Worm (Caenorhabditis elegans) whole organism, mixed stage, embryonic: ENCODE measurements around the gene exc-7.
A peak's percentile ranks its signal among the peaks of the same experiment; 100 is the strongest.

Source experiments
- M03D4.4 ChIP-seq: sonication (generic microtip); optimal IDR thresholded peaks from 2 replicates; lab custom pipeline; 2017; ENCODE audit warnings: mild to moderate bottlenecking, missing genetic modification characterization, missing compliant biosample characterization
- bed-3 ChIP-seq: fragments of 200-800 bp; sonication (Bioruptor generic); optimal IDR thresholded peaks from 3 replicates; lab custom pipeline; 2018; ENCODE audit warnings: mild to moderate bottlenecking, missing genetic modification characterization, moderate library complexity, missing compliant biosample characterization
- blmp-1 ChIP-seq: fragments of 150-350 bp; optimal IDR thresholded peaks from 2 replicates; lab custom pipeline; 2014; ENCODE audit warnings: missing biosample characterization, missing genetic modification characterization
- ceh-39 ChIP-seq: fragments of 150-350 bp; optimal IDR thresholded peaks from 2 replicates; lab custom pipeline; 2014; ENCODE audit warnings: missing biosample characterization, missing genetic modification characterization
- ceh-43 ChIP-seq: fragments of 200-800 bp; sonication (Bioruptor generic); optimal IDR thresholded peaks from 2 replicates; lab custom pipeline; 2018; ENCODE audit warnings: mild to moderate bottlenecking, missing genetic modification characterization, moderate library complexity, missing compliant biosample characterization
- ceh-83 ChIP-seq: fragments of 200-800 bp; sonication (Bioruptor generic); optimal IDR thresholded peaks from 2 replicates; lab custom pipeline; 2018; ENCODE audit warnings: mild to moderate bottlenecking, missing genetic modification characterization, missing compliant biosample characterization
- ces-1 ChIP-seq: fragments of 150-350 bp; optimal IDR thresholded peaks from 2 replicates; lab custom pipeline; 2014; ENCODE audit warnings: missing biosample characterization, missing genetic modification reagents, missing genetic modification characterization
- cnd-1 ChIP-seq: fragments of 200-800 bp; sonication (Bioruptor generic); optimal IDR thresholded peaks from 2 replicates; lab custom pipeline; 2018; ENCODE audit warnings: mild to moderate bottlenecking, missing genetic modification characterization, missing compliant biosample characterization
- drap-1 ChIP-seq: fragments of 200-800 bp; sonication (Bioruptor generic); optimal IDR thresholded peaks from 3 replicates; lab custom pipeline; 2018; ENCODE audit warnings: mild to moderate bottlenecking, missing genetic modification characterization, missing compliant biosample characterization
- elt-1 ChIP-seq: sonication (generic microtip); optimal IDR thresholded peaks from 2 replicates; lab custom pipeline; 2017; ENCODE audit warnings: missing genetic modification characterization, mild to moderate bottlenecking, missing compliant biosample characterization, antibody characterized with exemption, moderate library complexity, borderline replicate concordance; ENCODE audit not compliant: insufficient read depth
- elt-3 ChIP-seq: fragments of 150-350 bp; optimal IDR thresholded peaks from 2 replicates; lab custom pipeline; 2014; ENCODE audit warnings: missing biosample characterization, missing genetic modification characterization
- flh-1 ChIP-seq: fragments of 200-800 bp; sonication (Bioruptor generic); optimal IDR thresholded peaks from 2 replicates; lab custom pipeline; 2018; ENCODE audit warnings: mild to moderate bottlenecking, missing genetic modification characterization, moderate library complexity, missing compliant biosample characterization
- ham-2 ChIP-seq: fragments of 200-800 bp; sonication (Bioruptor generic); optimal IDR thresholded peaks from 2 replicates; lab custom pipeline; 2018; ENCODE audit warnings: mild to moderate bottlenecking, missing genetic modification characterization, missing compliant biosample characterization
- hlh-1 ChIP-seq: fragments of 150-350 bp; optimal IDR thresholded peaks from 2 replicates; lab custom pipeline; 2014; ENCODE audit warnings: missing biosample characterization, missing genetic modification reagents, missing genetic modification characterization
- lin-13 ChIP-seq: fragments of 150-350 bp; optimal IDR thresholded peaks from 2 replicates; lab custom pipeline; 2014; ENCODE audit warnings: missing biosample characterization, missing genetic modification characterization
- lin-32 ChIP-seq: fragments of 200-800 bp; sonication (Bioruptor generic); optimal IDR thresholded peaks from 2 replicates; lab custom pipeline; 2018; ENCODE audit warnings: mild to moderate bottlenecking, missing genetic modification characterization, missing compliant biosample characterization
- lsy-2 ChIP-seq: fragments of 150-350 bp; optimal IDR thresholded peaks from 2 replicates; lab custom pipeline; 2014; ENCODE audit warnings: missing biosample characterization, missing genetic modification characterization
- mab-5 ChIP-seq: fragments of 150-350 bp; optimal IDR thresholded peaks from 2 replicates; lab custom pipeline; 2014; ENCODE audit warnings: missing biosample characterization, missing genetic modification characterization
- mep-1 ChIP-seq: fragments of 150-350 bp; optimal IDR thresholded peaks from 2 replicates; lab custom pipeline; 2017; ENCODE audit warnings: missing biosample characterization, missing genetic modification reagents, missing genetic modification characterization, inconsistent platforms
- mls-2 ChIP-seq: sonication (generic microtip); optimal IDR thresholded peaks from 2 replicates; lab custom pipeline; 2016; ENCODE audit warnings: mild to moderate bottlenecking, missing genetic modification characterization, moderate library complexity, missing compliant biosample characterization
- nhr-12 ChIP-seq: fragments of 150-350 bp; optimal IDR thresholded peaks from 2 replicates; lab custom pipeline; 2014; ENCODE audit warnings: missing biosample characterization, missing genetic modification characterization
- nhr-2 ChIP-seq: fragments of 150-350 bp; optimal IDR thresholded peaks from 2 replicates; lab custom pipeline; 2014; ENCODE audit warnings: missing biosample characterization, missing genetic modification characterization
- nhr-237 ChIP-seq: fragments of 150-350 bp; optimal IDR thresholded peaks from 2 replicates; lab custom pipeline; 2014; ENCODE audit warnings: missing biosample characterization, missing genetic modification characterization
- nhr-28 ChIP-seq: fragments of 150-350 bp; optimal IDR thresholded peaks from 2 replicates; lab custom pipeline; 2014; ENCODE audit warnings: missing biosample characterization, missing genetic modification characterization
- nhr-76 ChIP-seq: sonication (generic microtip); optimal IDR thresholded peaks from 2 replicates; lab custom pipeline; 2017; ENCODE audit warnings: missing biosample characterization, missing genetic modification characterization
- pha-4 ChIP-seq: fragments of 150-350 bp; optimal IDR thresholded peaks from 2 replicates; lab custom pipeline; 2018; ENCODE audit warnings: missing biosample characterization, missing genetic modification reagents, missing genetic modification characterization
- sem-2 ChIP-seq: fragments of 200-800 bp; sonication (Bioruptor generic); optimal IDR thresholded peaks from 2 replicates; lab custom pipeline; 2018; ENCODE audit warnings: mild to moderate bottlenecking, missing genetic modification characterization, missing compliant biosample characterization
- snpc-4 ChIP-seq: fragments of 150-350 bp; optimal IDR thresholded peaks from 2 replicates; lab custom pipeline; 2014; ENCODE audit warnings: missing biosample characterization, missing genetic modification characterization
- sptf-1 ChIP-seq: sonication (generic microtip); optimal IDR thresholded peaks from 2 replicates; lab custom pipeline; 2017; ENCODE audit warnings: mild to moderate bottlenecking, missing genetic modification characterization, moderate library complexity, missing compliant biosample characterization
- tbx-8 ChIP-seq: fragments of 200-800 bp; sonication (Bioruptor generic); optimal IDR thresholded peaks from 2 replicates; lab custom pipeline; 2018; ENCODE audit warnings: mild to moderate bottlenecking, missing genetic modification characterization, moderate library complexity, missing compliant biosample characterization
- unc-120 ChIP-seq: sonication (generic microtip); optimal IDR thresholded peaks from 2 replicates; lab custom pipeline; 2017; ENCODE audit warnings: missing genetic modification characterization, missing compliant biosample characterization; ENCODE audit not compliant: poor library complexity, severe bottlenecking
- unc-39 ChIP-seq: fragments of 150-350 bp; optimal IDR thresholded peaks from 2 replicates; lab custom pipeline; 2014; ENCODE audit warnings: missing biosample characterization, missing genetic modification characterization
- unc-62 ChIP-seq: fragments of 150-350 bp; optimal IDR thresholded peaks from 2 replicates; lab custom pipeline; 2014; ENCODE audit warnings: missing biosample characterization, missing genetic modification reagents, missing genetic modification characterization
- zip-8 ChIP-seq: fragments of 150-350 bp; optimal IDR thresholded peaks from 2 replicates; lab custom pipeline; 2014; ENCODE audit warnings: missing biosample characterization, missing genetic modification characterization
- ztf-11 ChIP-seq: fragments of 150-350 bp; optimal IDR thresholded peaks from 2 replicates; lab custom pipeline; 2014; ENCODE audit warnings: missing biosample characterization, missing genetic modification characterization

The exc-7 gene

DNA sequence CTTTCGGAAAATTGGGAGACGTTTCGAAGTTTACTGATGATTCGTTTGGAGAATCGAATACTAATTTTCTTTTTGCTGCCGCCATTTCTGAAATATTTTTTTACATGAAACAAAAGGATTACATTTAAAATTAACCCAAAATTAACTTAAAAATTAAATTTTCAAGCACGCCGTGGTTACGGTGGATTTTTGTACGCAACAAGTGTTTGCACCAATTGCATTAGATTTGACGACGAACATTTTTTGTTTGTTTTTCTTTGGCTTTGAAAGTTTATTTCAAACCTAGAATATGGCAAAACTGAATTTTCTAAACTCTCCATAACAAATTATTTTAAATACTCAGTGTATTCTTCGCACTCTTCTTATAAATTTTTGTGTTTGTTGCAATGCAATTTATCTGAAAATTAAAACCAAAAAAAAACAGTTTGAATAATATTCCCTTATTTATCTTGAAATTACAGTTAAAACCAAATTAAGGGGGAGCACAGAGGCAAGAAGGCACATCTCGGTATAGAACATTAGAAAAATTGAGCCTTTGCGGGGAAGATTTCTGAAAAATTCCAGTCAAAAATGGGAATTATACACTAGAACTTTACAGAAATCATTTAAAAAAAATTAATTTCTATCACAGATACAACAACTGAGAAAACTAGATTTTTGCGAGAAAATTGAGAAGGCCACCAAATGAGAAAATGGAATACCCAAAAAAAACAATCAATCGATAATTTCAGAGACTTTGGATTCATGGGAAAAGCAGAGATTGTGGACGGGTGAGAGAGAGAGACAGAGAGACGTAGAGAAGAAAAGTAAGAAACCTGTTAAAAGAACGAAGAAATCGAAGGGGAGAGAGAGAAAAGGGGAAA lies 41.5 kb downstream of the exc-7 start, which contains the start of gene hal-3:
hal-3 (minus strand) TSS at position 87 of the 863 bp plus-strand sequence.
- TF ChIP-seq sptf-1 (peak; percentile 2), sem-2 (GFP tag; lab: Kevin White, UChicago) (no peak)
- TF ChIP-seq, all 35 proteins: peak for 1

ce11 chrII:9617902-9618245 lies 42.1 kb downstream of the exc-7 start:
- no peak for TF ChIP-seq hlh-1 (tag; lab: Kevin White, UChicago)
- TF ChIP-seq zip-8 (tag; lab: Kevin White, UChicago): no peak
- TF ChIP-seq drap-1 (GFP tag; lab: Kevin White, UChicago): no peak
- TF ChIP-seq nhr-76 (tag; lab: Kevin White, UChicago): no peak
- no peak for TF ChIP-seq pha-4 (tag; lab: Kevin White, UChicago)
- TF ChIP-seq, all 35 proteins: peak for 0

DNA sequence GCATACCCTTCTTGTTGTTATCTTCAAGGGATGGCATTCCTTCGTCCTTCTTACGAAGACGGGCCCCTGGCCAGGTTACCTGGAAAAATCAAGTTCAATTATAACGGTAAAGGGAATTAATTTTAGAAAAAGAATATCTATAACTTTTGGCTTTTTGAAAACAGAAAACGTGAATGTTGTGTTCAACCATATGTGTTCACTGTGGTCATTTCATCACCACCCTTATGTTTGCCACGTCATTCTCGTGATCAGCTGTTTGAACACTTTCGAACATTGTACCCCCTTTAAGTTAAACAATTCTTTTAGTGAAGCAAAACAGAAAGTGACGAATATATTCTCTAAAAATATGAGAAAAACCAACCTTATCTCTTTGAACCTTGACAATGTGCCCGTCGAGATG lies 43.0 kb downstream of the exc-7 start:
- TF ChIP-seq zip-8 (tag; lab: Kevin White, UChicago) (no peak), cnd-1 (no peak), flh-1 (no peak), unc-62 (GFP tag; lab: Kevin White, UChicago) (no peak), nhr-76 (tag; lab: Kevin White, UChicago) (no peak), ztf-11 (no peak), mep-1 (tag; lab: Kevin White, UChicago) (no peak), snpc-4 (no peak), elt-1 (no peak), nhr-12 (tag; lab: Kevin White, UChicago) (no peak), sem-2 (GFP tag; lab: Kevin White, UChicago) (no peak), pha-4 (tag; lab: Kevin White, UChicago) (no peak), ceh-43 (GFP tag; lab: Kevin White, UChicago) (no peak)

- TF ChIP-seq zip-8 (tag; lab: Kevin White, UChicago) (no peak), tbx-8 (GFP tag; lab: Kevin White, UChicago) (no peak), nhr-237 (no peak), bed-3 (GFP tag; lab: Kevin White, UChicago) (no peak), nhr-28 (no peak), ztf-11 (no peak), ceh-43 (GFP tag; lab: Kevin White, UChicago) (no peak), cnd-1 (no peak), lin-13 (no peak), sptf-1 (no peak), nhr-12 (tag; lab: Kevin White, UChicago) (no peak), nhr-2 (no peak), flh-1 (no peak), ceh-83 (no peak), blmp-1 (tag; lab: Kevin White, UChicago) (no peak), ceh-39 (tag; lab: Kevin White, UChicago) (no peak), mls-2 (no peak), mab-5 (tag; lab: Kevin White, UChicago) (no peak), unc-39 (tag; lab: Kevin White, UChicago) (no peak), hlh-1 (tag; lab: Kevin White, UChicago) (peak; percentile 70), lsy-2 (tag; lab: Kevin White, UChicago) (no peak), drap-1 (GFP tag; lab: Kevin White, UChicago) (peak; percentile 42), lin-32 (no peak), unc-120 (tag; lab: Kevin White, UChicago) (peak; percentile 63), snpc-4 (no peak), elt-1 (peak; percentile 85), elt-3 (tag; lab: Kevin White, UChicago) (no peak), ces-1 (no peak), ham-2 (GFP tag; lab: Kevin White, UChicago) (peak; percentile 63), unc-62 (GFP tag; lab: Kevin White, UChicago) (peak; percentile 84), pha-4 (tag; lab: Kevin White, UChicago) (no peak), nhr-76 (tag; lab: Kevin White, UChicago) (no peak), sem-2 (GFP tag; lab: Kevin White, UChicago) (no peak), mep-1 (tag; lab: Kevin White, UChicago) (no peak), M03D4.4 (tag; lab: Kevin White, UChicago) (no peak)
Observed at ce11 chrII:9619402-9619862, 43.7 kb downstream of the exc-7 start.
